Fruit fly (Drosophila melanogaster) whole organism, embryonic: ENCODE results near the gene CG17217.

Experiments used
- CG10267 ChIP-seq: fragments of 200-800 bp; sonication (Bioruptor generic); optimal IDR thresholded peaks from 2 replicates; lab custom pipeline; 2018; ENCODE audit warnings: missing biosample characterization, mild to moderate bottlenecking, missing genetic modification characterization, moderate library complexity
- CG11504 ChIP-seq: fragments of 200-800 bp; sonication (Bioruptor generic); optimal IDR thresholded peaks from 3 replicates; lab custom pipeline; 2019; ENCODE audit warnings: missing biosample characterization, mild to moderate bottlenecking, missing genetic modification characterization, moderate library complexity
- CG11560 ChIP-seq: fragments of 200-800 bp; sonication (Bioruptor generic); IDR thresholded peaks from 3 replicates; pipeline ENCODE4 v1.3.6; 2022; ENCODE audit warnings: missing biosample characterization, missing genetic modification characterization
- CG13123 ChIP-seq: fragments of 200-800 bp; sonication (Bioruptor generic); optimal IDR thresholded peaks from 2 replicates; lab custom pipeline; 2016; ENCODE audit warnings: missing biosample characterization, missing genetic modification characterization
- CG15011 ChIP-seq: fragments of 200-800 bp; sonication (Bioruptor generic); optimal IDR thresholded peaks from 3 replicates; lab custom pipeline; 2018; ENCODE audit warnings: missing biosample characterization, mild to moderate bottlenecking, missing genetic modification characterization
- CG15601 ChIP-seq: fragments of 200-800 bp; sonication (Bioruptor generic); optimal IDR thresholded peaks from 3 replicates; lab custom pipeline; 2019; ENCODE audit warnings: missing biosample characterization, mild to moderate bottlenecking, missing genetic modification characterization, moderate library complexity
- CG17186 ChIP-seq: fragments of 200-800 bp; sonication (Bioruptor generic); optimal IDR thresholded peaks from 3 replicates; lab custom pipeline; 2017; ENCODE audit warnings: missing biosample characterization, missing genetic modification reagents, missing genetic modification characterization
- CG17829 ChIP-seq: fragments of 200-800 bp; optimal IDR thresholded peaks from 2 replicates; lab custom pipeline; 2019; ENCODE audit warnings: missing biosample characterization, mild to moderate bottlenecking, missing genetic modification characterization, moderate library complexity
- CG1792 ChIP-seq: fragments of 200-800 bp; sonication (Bioruptor generic); optimal IDR thresholded peaks from 2 replicates; lab custom pipeline; 2016; ENCODE audit warnings: missing biosample characterization, missing genetic modification characterization
- CG2116 ChIP-seq: fragments of 200-800 bp; sonication (Bioruptor generic); optimal IDR thresholded peaks from 3 replicates; lab custom pipeline; 2018; ENCODE audit warnings: missing biosample characterization, mild to moderate bottlenecking, missing genetic modification characterization
- CG33213 ChIP-seq: fragments of 200-800 bp; sonication (Bioruptor generic); optimal IDR thresholded peaks from 3 replicates; lab custom pipeline; 2016; ENCODE audit warnings: missing biosample characterization, missing genetic modification characterization
- CG3847 ChIP-seq: fragments of 200-800 bp; sonication (Bioruptor generic); IDR thresholded peaks from 2 replicates; pipeline ENCODE4 v1.3.6; 2022; ENCODE audit warnings: missing biosample characterization, missing genetic modification characterization
- CG3995 ChIP-seq: fragments of 200-800 bp; sonication (Bioruptor generic); optimal IDR thresholded peaks from 3 replicates; lab custom pipeline; 2016; ENCODE audit warnings: missing biosample characterization, missing genetic modification characterization
- CG4617 ChIP-seq: fragments of 200-800 bp; sonication (Bioruptor generic); optimal IDR thresholded peaks from 3 replicates; lab custom pipeline; 2016; ENCODE audit warnings: missing biosample characterization, missing genetic modification characterization, borderline replicate concordance
- CG4707 ChIP-seq: fragments of 200-800 bp; sonication (Bioruptor generic); optimal IDR thresholded peaks from 2 replicates; lab custom pipeline; 2018; ENCODE audit warnings: missing biosample characterization, mild to moderate bottlenecking, missing genetic modification characterization, moderate library complexity
- CG6175 ChIP-seq: fragments of 200-800 bp; sonication (Bioruptor generic); IDR thresholded peaks from 3 replicates; pipeline ENCODE4 v1.3.6; 2022; ENCODE audit warnings: missing biosample characterization, missing genetic modification characterization
- CG7928 ChIP-seq: fragments of 200-800 bp; sonication (Bioruptor generic); optimal IDR thresholded peaks from 2 replicates; lab custom pipeline; 2017; ENCODE audit warnings: missing biosample characterization, mild to moderate bottlenecking, missing genetic modification characterization
- CG9797 ChIP-seq: fragments of 200-800 bp; sonication (Bioruptor generic); optimal IDR thresholded peaks from 3 replicates; lab custom pipeline; 2018; ENCODE audit warnings: missing biosample characterization, mild to moderate bottlenecking, missing genetic modification characterization
- CoRest ChIP-seq: fragments of 200-800 bp; sonication (Bioruptor generic); optimal IDR thresholded peaks from 3 replicates; lab custom pipeline; 2018; ENCODE audit warnings: missing biosample characterization, mild to moderate bottlenecking, missing genetic modification characterization, moderate library complexity
- Dad ChIP-seq: fragments of 200-800 bp; sonication (Bioruptor generic); optimal IDR thresholded peaks from 3 replicates; lab custom pipeline; 2016; ENCODE audit warnings: missing biosample characterization, missing genetic modification characterization
- Dp ChIP-seq: fragments of 200-800 bp; sonication (Bioruptor generic); optimal IDR thresholded peaks from 2 replicates; lab custom pipeline; 2018; ENCODE audit warnings: missing biosample characterization, mild to moderate bottlenecking, missing genetic modification characterization, moderate library complexity
- E2f2 ChIP-seq: fragments of 200-800 bp; sonication (Bioruptor generic); IDR thresholded peaks from 2 replicates; pipeline ENCODE4 v1.3.6; 2022; ENCODE audit warnings: missing biosample characterization, missing genetic modification characterization
- Gsc ChIP-seq: fragments of 200-800 bp; sonication (Bioruptor generic); IDR thresholded peaks from 2 replicates; pipeline ENCODE4 v1.3.6; 2022; ENCODE audit warnings: missing biosample characterization, missing genetic modification characterization
- Hmr ChIP-seq: fragments of 200-800 bp; sonication (Bioruptor generic); optimal IDR thresholded peaks from 3 replicates; lab custom pipeline; 2017; ENCODE audit warnings: mild to moderate bottlenecking, missing biosample characterization, missing genetic modification reagents, missing genetic modification characterization
- Lhr ChIP-seq: fragments of 200-800 bp; sonication (Bioruptor generic); optimal IDR thresholded peaks from 3 replicates; lab custom pipeline; 2017; ENCODE audit warnings: mild to moderate bottlenecking, missing biosample characterization, missing genetic modification reagents, missing genetic modification characterization
- Med ChIP-seq: fragments of 200-800 bp; sonication (Bioruptor generic); peaks from one replicate; lab custom pipeline; 2016; ENCODE audit warnings: missing biosample characterization, missing genetic modification characterization, mild to moderate bottlenecking, inconsistent platforms, moderate library complexity
- Myb ChIP-seq: fragments of 200-800 bp; sonication (Bioruptor generic); optimal IDR thresholded peaks from 2 replicates; lab custom pipeline; 2016; ENCODE audit warnings: missing biosample characterization, missing genetic modification characterization
- Sin3A ChIP-seq: fragments of >200 bp; optimal IDR thresholded peaks from 2 replicates; lab custom pipeline; 2018
- Spps ChIP-seq: fragments of 200-800 bp; sonication (Bioruptor generic); optimal IDR thresholded peaks from 2 replicates; lab custom pipeline; 2018; ENCODE audit warnings: missing biosample characterization, mild to moderate bottlenecking, missing genetic modification characterization
- Sry-β ChIP-seq: fragments of 200-800 bp; sonication (Bioruptor generic); optimal IDR thresholded peaks from 2 replicates; lab custom pipeline; 2018; ENCODE audit warnings: missing biosample characterization, mild to moderate bottlenecking, missing genetic modification characterization, moderate library complexity
- Sry-δ ChIP-seq: fragments of 200-800 bp; sonication (Bioruptor generic); optimal IDR thresholded peaks from 2 replicates; lab custom pipeline; 2016; ENCODE audit warnings: missing biosample characterization, missing genetic modification characterization
- YL-1 ChIP-seq: fragments of 200-800 bp; sonication (Bioruptor generic); optimal IDR thresholded peaks from 3 replicates; lab custom pipeline; 2017; ENCODE audit warnings: missing biosample characterization, mild to moderate bottlenecking, missing genetic modification characterization
- ab ChIP-seq: fragments of 200-800 bp; sonication (Bioruptor generic); optimal IDR thresholded peaks from 2 replicates; lab custom pipeline; 2016; ENCODE audit warnings: missing biosample characterization, missing genetic modification characterization
- ash1 ChIP-seq: fragments of 200-800 bp; sonication (Bioruptor generic); optimal IDR thresholded peaks from 2 replicates; lab custom pipeline; 2018; ENCODE audit warnings: missing biosample characterization, mild to moderate bottlenecking, missing genetic modification characterization
- disco-r ChIP-seq: fragments of 200-800 bp; sonication (Bioruptor generic); optimal IDR thresholded peaks from 2 replicates; lab custom pipeline; 2016; ENCODE audit warnings: missing biosample characterization, missing genetic modification characterization
- gcm2 ChIP-seq: fragments of 200-800 bp; sonication (Bioruptor generic); optimal IDR thresholded peaks from 2 replicates; lab custom pipeline; 2016; ENCODE audit warnings: missing biosample characterization, missing genetic modification characterization
- gsb-n ChIP-seq: fragments of 200-800 bp; sonication (Bioruptor generic); optimal IDR thresholded peaks from 3 replicates; lab custom pipeline; 2018; ENCODE audit warnings: missing biosample characterization, mild to moderate bottlenecking, missing genetic modification characterization
- hkb ChIP-seq, 2 experiments: fragments of 200-800 bp in 1 of 2; fragments of >200 bp in 1 of 2; sonication (Bioruptor generic) in 1 of 2; IDR thresholded peaks in 1 of 2; optimal IDR thresholded peaks in 1 of 2; 2 replicates each; pipeline versions ENCODE4 v1.3.6 to Lab custom; 2017 to 2022; ENCODE audit warnings: missing biosample characterization in 1 of 2, missing genetic modification characterization in 1 of 2
- inv ChIP-seq: fragments of 200-800 bp; sonication (Bioruptor generic); IDR thresholded peaks from 2 replicates; pipeline ENCODE4 v1.3.6; 2022; ENCODE audit warnings: missing biosample characterization, missing genetic modification characterization; ENCODE audit not compliant: partially characterized antibody
- nmo ChIP-seq: fragments of 200-800 bp; sonication (Bioruptor generic); optimal IDR thresholded peaks from 2 replicates; lab custom pipeline; 2018; ENCODE audit warnings: missing biosample characterization, mild to moderate bottlenecking, missing genetic modification characterization, moderate library complexity
- peb ChIP-seq: fragments of 200-800 bp; sonication (Bioruptor generic); IDR thresholded peaks from 2 replicates; pipeline ENCODE4 v1.3.6; 2022; ENCODE audit warnings: missing biosample characterization, missing genetic modification characterization
- pfk ChIP-seq: fragments of 200-800 bp; sonication (Bioruptor generic); optimal IDR thresholded peaks from 2 replicates; lab custom pipeline; 2018; ENCODE audit warnings: missing biosample characterization, mild to moderate bottlenecking, missing genetic modification characterization, moderate library complexity
- phol ChIP-seq: fragments of 200-800 bp; sonication (Bioruptor generic); optimal IDR thresholded peaks from 3 replicates; lab custom pipeline; 2018; ENCODE audit warnings: missing biosample characterization, mild to moderate bottlenecking, missing genetic modification characterization, moderate library complexity
- pita ChIP-seq: fragments of 200-800 bp; sonication (Bioruptor generic); optimal IDR thresholded peaks from 2 replicates; lab custom pipeline; 2017; ENCODE audit warnings: missing biosample characterization, mild to moderate bottlenecking, missing genetic modification characterization
- pros ChIP-seq: fragments of 200-800 bp; sonication (Bioruptor generic); optimal IDR thresholded peaks from 3 replicates; lab custom pipeline; 2019; ENCODE audit warnings: missing biosample characterization, mild to moderate bottlenecking, missing genetic modification characterization, moderate library complexity
- psq ChIP-seq: fragments of 200-800 bp; sonication (Bioruptor generic); optimal IDR thresholded peaks from 2 replicates; lab custom pipeline; 2017; ENCODE audit warnings: missing biosample characterization, missing genetic modification characterization
- stwl ChIP-seq: fragments of 200-800 bp; sonication (Bioruptor generic); optimal IDR thresholded peaks from 3 replicates; lab custom pipeline; 2018; ENCODE audit warnings: missing biosample characterization, mild to moderate bottlenecking, missing genetic modification characterization, moderate library complexity
- trem ChIP-seq: fragments of 200-800 bp; optimal IDR thresholded peaks from 3 replicates; lab custom pipeline; 2019; ENCODE audit warnings: missing biosample characterization, mild to moderate bottlenecking, missing genetic modification characterization, moderate library complexity

CG17217 gene

DNA sequence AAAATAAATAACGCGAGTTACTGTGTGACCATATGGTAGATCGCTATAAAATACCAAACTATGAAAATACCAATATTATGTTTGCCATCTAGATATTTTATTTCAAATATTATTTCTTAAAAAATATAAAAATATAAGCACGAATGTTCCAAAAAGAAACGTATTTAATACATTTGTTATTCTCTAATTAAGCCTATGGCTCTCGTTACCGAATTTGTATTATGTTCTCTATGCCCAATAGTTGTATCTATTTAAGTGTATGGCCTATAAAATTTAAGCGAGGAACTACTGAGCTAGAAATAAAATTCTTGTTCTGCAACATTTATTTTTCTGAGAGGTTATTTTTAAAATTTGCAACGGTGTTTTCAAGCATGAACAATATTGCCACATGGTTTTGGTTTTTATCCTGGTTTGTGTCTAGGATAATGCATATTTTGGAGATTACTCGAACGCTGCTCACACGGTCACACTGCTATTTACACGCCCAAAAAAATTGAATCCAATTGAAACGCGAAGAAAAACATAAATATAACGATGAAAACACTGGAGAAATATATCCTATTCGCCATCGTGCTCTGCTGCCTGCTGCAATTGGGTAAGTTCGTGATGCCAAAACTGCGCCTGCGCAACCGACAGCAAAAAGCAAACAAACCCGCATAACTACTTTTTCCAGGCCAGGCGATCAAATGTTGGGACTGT is 2.3 kb downstream of the CG17217 start, which contains the start of the genes CG6583 and crok (continued):
- no peak for TF ChIP-seq gcm2 (GFP tag; lab: Kevin White, UChicago)
- peak; percentile 15 for TF ChIP-seq Sin3A (lab: Kevin White, UChicago)
- peak; percentile 12 for TF ChIP-seq CoRest (tag; lab: Kevin White, UChicago)
- 0 out of 2 replicates have a peak, but pooled peaks have one; percentile 29 for TF ChIP-seq inv (GFP tag; lab: Robert Waterston, UW)
- peak; percentile 95 for TF ChIP-seq Myb
- TF ChIP-seq CG9797 (GFP tag; lab: Kevin White, UChicago): peak; percentile 69
- peak; percentile 58 for TF ChIP-seq CG15601
- TF ChIP-seq ab: no peak
- TF ChIP-seq Dp: peak; percentile 44
- peak; percentile 52 for TF ChIP-seq pita
- TF ChIP-seq CG4617 (GFP tag; lab: Kevin White, UChicago): peak; percentile 36
- TF ChIP-seq CG17186 (GFP tag; lab: Kevin White, UChicago): peak; percentile 55
- TF ChIP-seq E2f2 (GFP tag; lab: Robert Waterston, UW): peak; percentile 52
- no peak for TF ChIP-seq pros (GFP tag; lab: Kevin White, UChicago)
- TF ChIP-seq CG33213 (GFP tag; lab: Kevin White, UChicago): peak; percentile 36
- TF ChIP-seq YL-1 (GFP tag; lab: Kevin White, UChicago): peak; percentile 56
- TF ChIP-seq nmo (GFP tag; lab: Kevin White, UChicago): peak; percentile 61
- peak; percentile 53 for TF ChIP-seq Med (GFP tag; lab: Kevin White, UChicago)
- TF ChIP-seq Hmr: peak; percentile 37
- peak; percentile 54 for TF ChIP-seq stwl (tag; lab: Kevin White, UChicago)
- peak; percentile 21 for TF ChIP-seq CG17829 (tag; lab: Kevin White, UChicago)
- peak; percentile 66 for TF ChIP-seq CG3847 (GFP tag; lab: Robert Waterston, UW)
- TF ChIP-seq Lhr (GFP tag; lab: Kevin White, UChicago): peak; percentile 62
- peak; percentile 45 for TF ChIP-seq CG10267 (tag; lab: Kevin White, UChicago)
- peak; percentile 49 for TF ChIP-seq phol (tag; lab: Kevin White, UChicago)
- TF ChIP-seq trem (tag; lab: Kevin White, UChicago): peak; percentile 62
- TF ChIP-seq CG2116: peak; percentile 51
- no peak for TF ChIP-seq hkb (optimal IDR thresholded peaks at IDR 0.05; lab: Kevin White, UChicago)
- peak; percentile 18; the same call in 1 of the 2 replicates for TF ChIP-seq hkb (GFP tag; IDR thresholded peaks at IDR 0.05; lab: Robert Waterston, UW)
- no peak for TF ChIP-seq Gsc (GFP tag; lab: Robert Waterston, UW)
- TF ChIP-seq, all 482 proteins: peak for 46

DNA sequence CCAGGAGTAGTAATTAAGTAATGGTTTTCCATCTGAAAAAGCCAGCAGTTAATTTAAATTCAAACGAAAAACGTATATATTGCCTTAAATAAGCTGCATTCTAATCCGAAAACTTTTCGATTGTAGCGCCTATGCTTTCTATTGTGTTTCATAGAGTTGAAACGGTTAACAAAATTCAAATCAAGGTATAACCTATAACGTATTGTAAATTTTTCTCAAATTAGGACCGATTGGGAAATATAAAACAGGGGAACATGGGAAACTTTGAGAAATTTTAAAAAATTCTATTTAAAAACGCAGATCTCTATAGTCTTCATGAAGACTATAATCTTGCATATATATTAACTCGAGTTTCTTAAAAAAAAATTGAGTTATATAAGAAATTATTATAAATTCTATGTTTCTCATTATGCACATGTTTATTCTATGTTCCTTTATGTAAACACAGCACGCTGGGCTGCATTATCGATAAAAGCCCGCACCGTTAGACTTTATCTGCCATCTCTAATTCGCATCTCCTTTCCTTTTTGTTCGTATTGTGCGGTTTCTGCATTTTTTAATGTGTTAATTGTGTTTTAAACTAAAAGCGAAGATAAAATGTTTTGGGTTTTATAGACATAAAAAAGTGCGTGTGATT is 4.3 kb downstream of the CG17217 start, which contains the start of gene bru1:
Gene bru1, plus strand, starts transcription at position 512 of the 637 bp plus-strand sequence.
- TF ChIP-seq peb (GFP tag; lab: Robert Waterston, UW): no peak
- TF ChIP-seq inv (GFP tag; lab: Robert Waterston, UW): no peak
- TF ChIP-seq psq: no peak
- TF ChIP-seq Spps: no peak
- TF ChIP-seq Dad: no peak
- no peak for TF ChIP-seq CG6175 (GFP tag; lab: Robert Waterston, UW)
- no peak for TF ChIP-seq CG1792 (GFP tag; lab: Kevin White, UChicago)
- TF ChIP-seq CG3995 (GFP tag; lab: Kevin White, UChicago): no peak
- no peak for TF ChIP-seq CG13123 (GFP tag; lab: Kevin White, UChicago)
- peak; percentile 71 for TF ChIP-seq pfk (GFP tag; lab: Kevin White, UChicago)
- TF ChIP-seq CG4707: no peak
- no peak for TF ChIP-seq ash1
- TF ChIP-seq gsb-n (tag; lab: Kevin White, UChicago): no peak
- TF ChIP-seq Sry-β (GFP tag; lab: Kevin White, UChicago): no peak
- no peak for TF ChIP-seq CG11560 (tag; lab: Robert Waterston, UW)
- no peak for TF ChIP-seq CG15011
- TF ChIP-seq CG11504 (tag; lab: Kevin White, UChicago): no peak
- TF ChIP-seq CG7928 (GFP tag; lab: Kevin White, UChicago): no peak
- no peak for TF ChIP-seq disco-r (GFP tag; lab: Kevin White, UChicago)
- TF ChIP-seq Sry-δ: peak; percentile 13
